Fruit fly (Drosophila melanogaster): ENCODE measurements around the gene Arr1.

The Arr1 gene

dm6 chr2L:18119643-18120042 lies 41.6 kb downstream of the Arr1 start, which contains the start of gene CG5758 (continued):
- TF ChIP-seq CG6792 (GFP tag; optimal IDR thresholded peaks at IDR 0.05) (peak; percentile 22), Eip75B (GFP tag; optimal IDR thresholded peaks at IDR 0.05) (peak; percentile 31), topi (GFP tag; optimal IDR thresholded peaks at IDR 0.05) (peak; percentile 34)

- TF ChIP-seq eg (GFP tag; IDR thresholded peaks at IDR 0.05) (peak; percentile 97), CG6276 (GFP tag; optimal IDR thresholded peaks at IDR 0.05) (peak; percentile 96), CG8319 (GFP tag; optimal IDR thresholded peaks at IDR 0.05) (peak; percentile 94), Sox102F (GFP tag; optimal IDR thresholded peaks at IDR 0.05) (peak; percentile 95), Lpt (GFP tag; optimal IDR thresholded peaks at IDR 0.05) (peak; percentile 95), spab (GFP tag; optimal IDR thresholded peaks at IDR 0.05) (peak; percentile 96), CG16779 (tag; optimal IDR thresholded peaks at IDR 0.05) (peak; percentile 95), CG15336 (GFP tag; IDR thresholded peaks at IDR 0.05) (peak; percentile 98), CG11902 (GFP tag; optimal IDR thresholded peaks at IDR 0.05) (peak; percentile 93), salr (GFP tag; optimal IDR thresholded peaks at IDR 0.05) (peak; percentile 94 to 95), Eip78C (GFP tag) (peak; percentile 100), lz (GFP tag; optimal IDR thresholded peaks at IDR 0.05) (peak; percentile 95), Hr4 (GFP tag; optimal IDR thresholded peaks at IDR 0.05) (peak; percentile 96), CG6792 (GFP tag; optimal IDR thresholded peaks at IDR 0.05) (peak; percentile 98), topi (GFP tag; optimal IDR thresholded peaks at IDR 0.05) (peak; percentile 96), Ets21C (GFP tag; optimal IDR thresholded peaks at IDR 0.05) (peak; percentile 90), acj6 (GFP tag; optimal IDR thresholded peaks at IDR 0.05) (peak; percentile 96), Ets96B (tag; optimal IDR thresholded peaks at IDR 0.05) (peak; percentile 98), Sox15 (GFP tag; optimal IDR thresholded peaks at IDR 0.05) (peak; percentile 93), CG1621 (tag; optimal IDR thresholded peaks at IDR 0.05) (peak; percentile 97), Met (GFP tag; optimal IDR thresholded peaks at IDR 0.05) (peak; percentile 94), Sox14 (GFP tag; optimal IDR thresholded peaks at IDR 0.05) (peak; percentile 98), CG34406 (GFP tag; optimal IDR thresholded peaks at IDR 0.05) (peak; percentile 94), ss (GFP tag; optimal IDR thresholded peaks at IDR 0.05) (peak; percentile 97), CG6163 (GFP tag; IDR thresholded peaks at IDR 0.05) (peak; percentile 97), dsx (GFP tag; optimal IDR thresholded peaks at IDR 0.05; ENCODE audit: poor library complexity, severe bottlenecking) (peak; percentile 99), CG3919 (GFP tag; optimal IDR thresholded peaks at IDR 0.05) (peak; percentile 98), fd59A (GFP tag; optimal IDR thresholded peaks at IDR 0.05) (peak; percentile 96), CG3032 (tag; optimal IDR thresholded peaks at IDR 0.05) (peak; percentile 97), CG10669 (GFP tag; optimal IDR thresholded peaks at IDR 0.05) (peak; percentile 98), fkh (GFP tag; optimal IDR thresholded peaks at IDR 0.05) (no peak), CG32006 (GFP tag; optimal IDR thresholded peaks at IDR 0.05) (peak; percentile 96), achi (GFP tag; optimal IDR thresholded peaks at IDR 0.05) (peak; percentile 95), CG9139 (GFP tag; optimal IDR thresholded peaks at IDR 0.05) (peak; percentile 93), Blimp-1 (GFP tag; optimal IDR thresholded peaks at IDR 0.05) (peak; percentile 74), fd85E (GFP tag; optimal IDR thresholded peaks at IDR 0.05) (peak; percentile 88), vri (GFP tag; optimal IDR thresholded peaks at IDR 0.05) (peak; percentile 90), CG6808 (GFP tag; optimal IDR thresholded peaks at IDR 0.05) (peak; percentile 96), OdsH (GFP tag; optimal IDR thresholded peaks at IDR 0.05) (peak; percentile 96), CG8119 (GFP tag; IDR thresholded peaks at IDR 0.05) (peak; percentile 97), svp (GFP tag) (peak; percentile 98), Hr39 (GFP tag; optimal IDR thresholded peaks at IDR 0.05) (peak; percentile 95), Smox (GFP tag; optimal IDR thresholded peaks at IDR 0.05) (peak; percentile 94), Gug (GFP tag; IDR thresholded peaks at IDR 0.05) (peak; percentile 97), Hr38 (GFP tag; optimal IDR thresholded peaks at IDR 0.05) (peak; percentile 83), dac (GFP tag; optimal IDR thresholded peaks at IDR 0.05) (peak; percentile 92), CG11294 (GFP tag; IDR thresholded peaks at IDR 0.05) (peak; percentile 93)
These were observed 43.5 kb downstream of the Arr1 start for dm6 chr2L:18121367-18122230.
